Worm (Caenorhabditis elegans) whole organism, late embryonic: Measurements from ENCODE around the gene fbxa-39.

Source experiments
- Y22D7AL.16 ChIP-seq: sonication (generic microtip); optimal IDR thresholded peaks from 2 replicates; lab custom pipeline; 2016; ENCODE audit warnings: missing genetic modification characterization, missing compliant biosample characterization
- ama-1 ChIP-seq: fragments of 150-350 bp; optimal IDR thresholded peaks from 2 replicates; lab custom pipeline; 2014
- ceh-34 ChIP-seq: sonication (generic microtip); optimal IDR thresholded peaks from 2 replicates; lab custom pipeline; 2016; ENCODE audit warnings: mild to moderate bottlenecking, missing genetic modification characterization, missing compliant biosample characterization
- ets-4 ChIP-seq: sonication (generic microtip); optimal IDR thresholded peaks from 2 replicates; lab custom pipeline; 2016; ENCODE audit warnings: missing genetic modification characterization, missing compliant biosample characterization
- pag-3 ChIP-seq: sonication (generic microtip); optimal IDR thresholded peaks from 2 replicates; lab custom pipeline; 2016; ENCODE audit warnings: missing compliant biosample characterization, missing genetic modification characterization, borderline replicate concordance
- zip-5 ChIP-seq: sonication (generic microtip); optimal IDR thresholded peaks from 2 replicates; lab custom pipeline; 2016; ENCODE audit warnings: missing genetic modification characterization, missing compliant biosample characterization

DNA sequence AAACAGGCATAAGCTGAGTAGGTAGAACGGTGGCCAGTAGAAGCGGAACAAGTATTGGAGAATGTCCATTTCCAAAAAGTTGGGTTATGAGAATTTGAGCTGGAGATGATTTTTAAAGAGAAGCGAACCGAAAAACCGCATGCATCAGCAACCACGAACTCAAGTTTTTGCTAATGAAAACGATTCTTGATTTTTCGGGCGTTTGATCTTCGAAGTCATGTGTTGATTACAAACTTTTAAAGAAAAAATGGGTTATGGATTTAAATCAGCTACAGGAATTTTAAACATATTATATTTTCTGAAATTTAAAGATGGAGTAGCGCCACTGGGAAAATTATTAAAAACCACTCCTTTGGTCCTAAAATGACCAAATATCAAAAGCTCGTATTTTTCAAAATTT lies 48.9 kb upstream of the fbxa-39 start, which contains the start of gene srd-65:
- TF ChIP-seq ets-4, result no peak
- TF ChIP-seq ceh-34 (tag; lab: Kevin White, UChicago), result no peak
- TF ChIP-seq zip-5 (tag; lab: Kevin White, UChicago), result no peak
- TF ChIP-seq pag-3 (tag; lab: Kevin White, UChicago), result no peak
- no peak for TF ChIP-seq ama-1 (lab: Kevin White, UChicago)
- no peak for TF ChIP-seq Y22D7AL.16 (tag; lab: Kevin White, UChicago)
